Fruit fly (Drosophila melanogaster): ENCODE measurements around the gene CG5078.

CG5078 gene

dm6 chr3L:20526196-20526740, 20.4 kb downstream of the CG5078 start, which contains the start of gene Nubp2 (continued):
- peak; percentile 96 for TF ChIP-seq zfh2 (GFP tag; optimal IDR thresholded peaks at IDR 0.05)
- TF ChIP-seq abd-A (tag; optimal IDR thresholded peaks at IDR 0.05) = no peak
- TF ChIP-seq twi (tag; optimal IDR thresholded peaks at IDR 0.05) = peak; percentile 94
- TF ChIP-seq CG13775 (GFP tag; optimal IDR thresholded peaks at IDR 0.05) = peak; percentile 98
- TF ChIP-seq CG12071 (GFP tag; optimal IDR thresholded peaks at IDR 0.05) = peak; percentile 81
- TF ChIP-seq NC2α (GFP tag; optimal IDR thresholded peaks at IDR 0.05) = peak; percentile 85
- TF ChIP-seq gce (GFP tag; IDR thresholded peaks at IDR 0.05) = peak; percentile 71; the same call in 2 of the 3 replicates
- TF ChIP-seq Sox102F (GFP tag; optimal IDR thresholded peaks at IDR 0.05) = peak; percentile 94
- TF ChIP-seq chif (GFP tag; optimal IDR thresholded peaks at IDR 0.05) = peak; percentile 91 to 96
- peak; percentile 82 for TF ChIP-seq CG10274 (GFP tag; optimal IDR thresholded peaks at IDR 0.05)
- peak; percentile 90 for TF ChIP-seq CG4730 (GFP tag; IDR thresholded peaks at IDR 0.05)
- peak; percentile 66 to 92 for TF ChIP-seq bsh (GFP tag; optimal IDR thresholded peaks at IDR 0.05)
- TF ChIP-seq crol (GFP tag; IDR thresholded peaks at IDR 0.05) = no peak
- peak; percentile 85; the same call in 1 of the 2 replicates for TF ChIP-seq toy (GFP tag; IDR thresholded peaks at IDR 0.05)
- TF ChIP-seq schlank (tag; optimal IDR thresholded peaks at IDR 0.05) = peak; percentile 85
- peak; percentile 98 for TF ChIP-seq Xbp1 (GFP tag; optimal IDR thresholded peaks at IDR 0.05)
- no peak for TF ChIP-seq HLH4C (GFP tag; IDR thresholded peaks at IDR 0.05; ENCODE audit: partially characterized antibody)
- peak; percentile 79 to 97 for TF ChIP-seq eve (GFP tag; optimal IDR thresholded peaks at IDR 0.05)
- peak; percentile 92 for TF ChIP-seq Camta (GFP tag; optimal IDR thresholded peaks at IDR 0.05)
- peak; percentile 98 for TF ChIP-seq CG15696 (tag; optimal IDR thresholded peaks at IDR 0.05)
- peak; percentile 97 for TF ChIP-seq CG9932 (GFP tag; IDR thresholded peaks at IDR 0.05)
- TF ChIP-seq al (GFP tag; IDR thresholded peaks at IDR 0.05) = peak; percentile 95
- peak; percentile 70 for TF ChIP-seq sima (GFP tag; optimal IDR thresholded peaks at IDR 0.05)
- TF ChIP-seq HLH3B (GFP tag; IDR thresholded peaks at IDR 0.05) = peak; percentile 90
- peak; percentile 84 for TF ChIP-seq YL-1 (GFP tag; optimal IDR thresholded peaks at IDR 0.05)
- peak; percentile 95 for TF ChIP-seq unpg (GFP tag; optimal IDR thresholded peaks at IDR 0.05)
- TF ChIP-seq dmrt11E (tag; optimal IDR thresholded peaks at IDR 0.05) = peak; percentile 97
- peak; percentile 84 for TF ChIP-seq CG17186 (GFP tag; optimal IDR thresholded peaks at IDR 0.05)
- peak; percentile 95 for TF ChIP-seq mam (GFP tag; optimal IDR thresholded peaks at IDR 0.05)
- TF ChIP-seq NK7.1 (GFP tag; optimal IDR thresholded peaks at IDR 0.05) = peak; percentile 85
- peak in 1 of 2 experiments; percentile 83 for TF ChIP-seq Eip74EF (GFP tag; optimal IDR thresholded peaks at IDR 0.05)
- no peak for TF ChIP-seq bbx (GFP tag; IDR thresholded peaks at IDR 0.05; ENCODE audit: partially characterized antibody)
- TF ChIP-seq Meics (GFP tag; optimal IDR thresholded peaks at IDR 0.05) = peak; percentile 96
- TF ChIP-seq Asciz (GFP tag; optimal IDR thresholded peaks at IDR 0.05) = peak; percentile 86
- TF ChIP-seq CG11696 (GFP tag; IDR thresholded peaks at IDR 0.05) = peak; percentile 73
- peak; percentile 92 for TF ChIP-seq tx (GFP tag; optimal IDR thresholded peaks at IDR 0.05)
- peak; percentile 94 for TF ChIP-seq bab2 (GFP tag; optimal IDR thresholded peaks at IDR 0.05)
- TF ChIP-seq lbe (GFP tag; optimal IDR thresholded peaks at IDR 0.05) = peak; percentile 74
- peak; percentile 72 for TF ChIP-seq Myb (GFP tag; optimal IDR thresholded peaks at IDR 0.05)
- TF ChIP-seq CG3847 (GFP tag; IDR thresholded peaks at IDR 0.05) = peak; percentile 96
- TF ChIP-seq Hey (tag; optimal IDR thresholded peaks at IDR 0.05) = peak; percentile 78
- TF ChIP-seq jing (GFP tag; optimal IDR thresholded peaks at IDR 0.05) = peak; percentile 85
- TF ChIP-seq CG34224 (GFP tag; IDR thresholded peaks at IDR 0.05; ENCODE audit: partially characterized antibody) = no peak
- peak; percentile 98 for TF ChIP-seq gem (tag; optimal IDR thresholded peaks at IDR 0.05)
- TF ChIP-seq Ptx1 (GFP tag; IDR thresholded peaks at IDR 0.05) = peak; percentile 94
- TF ChIP-seq Doc3 (GFP tag; IDR thresholded peaks at IDR 0.05; ENCODE audit: partially characterized antibody) = no peak
- TF ChIP-seq Lim3 (GFP tag; IDR thresholded peaks at IDR 0.05) = peak; percentile 63; the same call in 1 of the 2 replicates
- TF ChIP-seq insv (GFP tag; optimal IDR thresholded peaks at IDR 0.05) = peak in 1 of 2 experiments; percentile 88
- TF ChIP-seq CG2875 (GFP tag; optimal IDR thresholded peaks at IDR 0.05) = peak; percentile 76
